Fruit fly (Drosophila melanogaster) S2 (cell line): ENCODE measurements around the gene CG10252.

Experiments used
- CG8478 ChIP-seq: fragments of >200 bp; optimal IDR thresholded peaks from 2 replicates; lab custom pipeline; 2018
- CTCF ChIP-seq, 2 experiments: fragments of >200 bp; optimal IDR thresholded peaks; 2 replicates each; lab custom pipeline; 2018

DNA sequence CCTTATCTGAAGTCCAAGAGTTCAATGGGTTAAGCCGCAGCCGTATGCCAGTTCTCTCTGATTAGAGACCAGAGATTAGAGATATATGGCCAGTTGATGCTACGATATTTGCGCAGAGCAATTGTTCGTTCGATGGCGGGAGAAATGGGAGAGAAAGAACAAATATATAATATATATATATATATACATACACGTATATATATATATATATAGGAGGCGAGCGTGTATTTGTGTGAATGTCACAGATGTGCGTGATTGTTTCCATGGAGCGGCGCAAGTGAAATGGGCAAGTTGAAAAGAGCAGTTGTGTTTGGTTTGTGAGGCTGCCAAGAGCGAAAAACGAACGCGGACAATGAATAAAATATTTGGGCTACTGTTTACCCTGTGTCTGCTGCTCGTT, 19.0 kb downstream of the CG10252 start, which contains the start of gene GILT3:
- TF ChIP-seq CG8478 (no peak), CTCF (optimal IDR thresholded peaks at IDR 0.05; lab: Kevin White, UChicago) (no peak)
